Fruit fly (Drosophila melanogaster) whole organism, adult: ENCODE measurements around the gene Miga.

ENCODE experiments used
- CG11617 ChIP-seq: fragments of 200-800 bp; sonication (Bioruptor generic); optimal IDR thresholded peaks from 2 replicates; lab custom pipeline; 2017; ENCODE audit warnings: mild to moderate bottlenecking, missing biosample characterization, missing genetic modification reagents, missing genetic modification characterization
- CG12768 ChIP-seq: fragments of 200-800 bp; sonication (Bioruptor generic); optimal IDR thresholded peaks from 2 replicates; lab custom pipeline; 2017; ENCODE audit warnings: missing biosample characterization, missing genetic modification characterization, mild to moderate bottlenecking, moderate library complexity, missing genetic modification reagents
- CG14711 ChIP-seq: fragments of 200-800 bp; sonication (Bioruptor generic); optimal IDR thresholded peaks from 2 replicates; lab custom pipeline; 2018; ENCODE audit warnings: missing biosample characterization, mild to moderate bottlenecking, missing genetic modification characterization, moderate library complexity
- CG1620 ChIP-seq: fragments of 200-800 bp; sonication (Bioruptor generic); optimal IDR thresholded peaks from 2 replicates; lab custom pipeline; 2016; ENCODE audit warnings: missing biosample characterization, missing genetic modification characterization
- CG33017 ChIP-seq: fragments of 200-800 bp; sonication (Bioruptor generic); optimal IDR thresholded peaks from 2 replicates; lab custom pipeline; 2018; ENCODE audit warnings: missing biosample characterization, mild to moderate bottlenecking, missing genetic modification characterization, moderate library complexity
- CG5204 ChIP-seq: fragments of 200-800 bp; sonication (Bioruptor generic); optimal IDR thresholded peaks from 2 replicates; lab custom pipeline; 2016; ENCODE audit warnings: missing biosample characterization, missing genetic modification characterization
- CG7045 ChIP-seq: fragments of 200-800 bp; sonication (Bioruptor generic); optimal IDR thresholded peaks from 2 replicates; lab custom pipeline; 2017; ENCODE audit warnings: missing biosample characterization, mild to moderate bottlenecking, missing genetic modification characterization
- CG7101 ChIP-seq: fragments of 200-800 bp; sonication (Bioruptor generic); optimal IDR thresholded peaks from 2 replicates; lab custom pipeline; 2018; ENCODE audit warnings: missing biosample characterization, mild to moderate bottlenecking, missing genetic modification characterization, moderate library complexity
- Clk ChIP-seq: fragments of 200-800 bp; sonication (Bioruptor generic); optimal IDR thresholded peaks from 2 replicates; lab custom pipeline; 2017; ENCODE audit warnings: missing biosample characterization, missing genetic modification characterization
- Crg-1 ChIP-seq: fragments of 200-800 bp; sonication (Bioruptor generic); optimal IDR thresholded peaks from 2 replicates; lab custom pipeline; 2016; ENCODE audit warnings: missing biosample characterization, missing genetic modification characterization
- Hr96 ChIP-seq: fragments of 200-800 bp; sonication (Bioruptor generic); optimal IDR thresholded peaks from 2 replicates; lab custom pipeline; 2016; ENCODE audit warnings: missing biosample characterization, missing genetic modification characterization
- Mnt ChIP-seq: fragments of 200-800 bp; sonication (Bioruptor generic); optimal IDR thresholded peaks from 2 replicates; lab custom pipeline; 2016; ENCODE audit warnings: missing biosample characterization, mild to moderate bottlenecking, missing genetic modification characterization
- bab1 ChIP-seq: fragments of 200-800 bp; sonication (Bioruptor generic); optimal IDR thresholded peaks from 3 replicates; lab custom pipeline; 2019; ENCODE audit warnings: missing biosample characterization, mild to moderate bottlenecking, missing genetic modification characterization, moderate library complexity
- cic ChIP-seq: fragments of 200-800 bp; sonication (Bioruptor generic); optimal IDR thresholded peaks from 2 replicates; lab custom pipeline; 2017; ENCODE audit warnings: missing biosample characterization, mild to moderate bottlenecking, missing genetic modification characterization, moderate library complexity
- cnc ChIP-seq, 2 experiments: fragments of >200 bp; optimal IDR thresholded peaks; 2 replicates each; lab custom pipeline; 2017
- kay ChIP-seq: fragments of 200-800 bp; sonication (Bioruptor generic); peaks from one replicate; lab custom pipeline; 2016; ENCODE audit warnings: missing biosample characterization, missing genetic modification characterization, borderline replicate concordance
- ovo ChIP-seq: fragments of 200-800 bp; sonication (Bioruptor generic); optimal IDR thresholded peaks from 2 replicates; lab custom pipeline; 2016; ENCODE audit warnings: missing biosample characterization, missing genetic modification characterization
- pad ChIP-seq: fragments of 200-800 bp; sonication (Bioruptor generic); optimal IDR thresholded peaks from 3 replicates; lab custom pipeline; 2017; ENCODE audit warnings: missing biosample characterization, missing genetic modification characterization, mild to moderate bottlenecking, moderate library complexity, missing genetic modification reagents
- tj ChIP-seq: fragments of 200-800 bp; sonication (Bioruptor generic); optimal IDR thresholded peaks from 3 replicates; lab custom pipeline; 2017; ENCODE audit warnings: missing biosample characterization, mild to moderate bottlenecking, missing genetic modification characterization, moderate library complexity
- toe ChIP-seq: fragments of 200-800 bp; sonication (Bioruptor generic); optimal IDR thresholded peaks from 2 replicates; lab custom pipeline; 2016; ENCODE audit warnings: missing biosample characterization, missing genetic modification characterization

Gene Miga

dm6 chrX:8433709-8434108 is 3.9 kb downstream of the Miga start, which contains the start of gene CG32712:
TSS of gene CG32712 (minus strand) at chrX:8433809.
- TF ChIP-seq CG14711 (tag; lab: Kevin White, UChicago) (no peak), CG1620 (GFP tag; lab: Kevin White, UChicago) (no peak), Crg-1 (GFP tag; lab: Kevin White, UChicago) (no peak), CG5204 (GFP tag; lab: Kevin White, UChicago) (no peak), CG12768 (GFP tag; lab: Kevin White, UChicago) (no peak), CG7045 (GFP tag; lab: Kevin White, UChicago) (no peak), Clk (GFP tag; lab: Kevin White, UChicago) (no peak)

- TF ChIP-seq CG33017 (tag; lab: Kevin White, UChicago) (no peak), Crg-1 (GFP tag; lab: Kevin White, UChicago) (no peak), bab1 (GFP tag; lab: Kevin White, UChicago) (no peak), CG12768 (GFP tag; lab: Kevin White, UChicago) (no peak), kay (peak; percentile 81), Clk (GFP tag; lab: Kevin White, UChicago) (no peak), pad (GFP tag; lab: Kevin White, UChicago) (no peak), cic (no peak)
Measured at dm6 chrX:8422643-8423042, 15.0 kb downstream of the Miga start.

- TF ChIP-seq tj (GFP tag; lab: Kevin White, UChicago) (no peak), ovo (peak; percentile 75), bab1 (GFP tag; lab: Kevin White, UChicago) (no peak), CG7045 (GFP tag; lab: Kevin White, UChicago) (no peak)
Measured at dm6 chrX:8421449-8421795, 16.2 kb downstream of the Miga start.

- TF ChIP-seq kay, result peak; percentile 88
- no peak for TF ChIP-seq CG7045 (GFP tag; lab: Kevin White, UChicago)
- peak; percentile 88 for TF ChIP-seq bab1 (GFP tag; lab: Kevin White, UChicago)
- TF ChIP-seq CG14711 (tag; lab: Kevin White, UChicago), result no peak
- no peak for TF ChIP-seq Hr96 (GFP tag; lab: Kevin White, UChicago)
- peak; percentile 24 for TF ChIP-seq cic
- peak; percentile 64 for TF ChIP-seq CG12768 (GFP tag; lab: Kevin White, UChicago)
- TF ChIP-seq CG7101 (tag; lab: Kevin White, UChicago), result peak; percentile 59
- peak; percentile 14 for TF ChIP-seq CG33017 (tag; lab: Kevin White, UChicago)
- no peak for TF ChIP-seq Clk (GFP tag; lab: Kevin White, UChicago)
- TF ChIP-seq Mnt (GFP tag; lab: Kevin White, UChicago), result peak; percentile 79
- TF ChIP-seq pad (GFP tag; lab: Kevin White, UChicago), result peak; percentile 85
- no peak for TF ChIP-seq cnc (optimal IDR thresholded peaks at IDR 0.05; lab: Kevin White, UChicago)
- no peak for TF ChIP-seq CG1620 (GFP tag; lab: Kevin White, UChicago)
- TF ChIP-seq CG5204 (GFP tag; lab: Kevin White, UChicago), result no peak
- TF ChIP-seq ovo, result no peak
- peak; percentile 50 for TF ChIP-seq CG11617 (GFP tag; lab: Kevin White, UChicago)
- TF ChIP-seq Crg-1 (GFP tag; lab: Kevin White, UChicago), result no peak
- no peak for TF ChIP-seq toe (GFP tag; lab: Kevin White, UChicago)
- TF ChIP-seq tj (GFP tag; lab: Kevin White, UChicago), result peak; percentile 75
Measured at dm6 chrX:8420772-8421448, 16.7 kb downstream of the Miga start.

- TF ChIP-seq CG1620 (GFP tag; lab: Kevin White, UChicago) (no peak), ovo (peak; percentile 13)
Measured at dm6 chrX:8419534-8419933, 18.1 kb downstream of the Miga start.

dm6 chrX:8416956-8417355 is 20.7 kb downstream of the Miga start:
- TF ChIP-seq CG1620 (GFP tag; lab: Kevin White, UChicago) (peak; percentile 2), toe (GFP tag; lab: Kevin White, UChicago) (no peak)

- TF ChIP-seq bab1 (GFP tag; lab: Kevin White, UChicago) (no peak), pad (GFP tag; lab: Kevin White, UChicago) (peak; percentile 68), cnc (optimal IDR thresholded peaks at IDR 0.05; lab: Kevin White, UChicago) (no peak), Mnt (GFP tag; lab: Kevin White, UChicago) (no peak), CG1620 (GFP tag; lab: Kevin White, UChicago) (no peak), CG5204 (GFP tag; lab: Kevin White, UChicago) (no peak), CG11617 (GFP tag; lab: Kevin White, UChicago) (no peak), CG12768 (GFP tag; lab: Kevin White, UChicago) (no peak), kay (no peak), Crg-1 (GFP tag; lab: Kevin White, UChicago) (no peak), CG7101 (tag; lab: Kevin White, UChicago) (no peak), ovo (peak; percentile 20), CG7045 (GFP tag; lab: Kevin White, UChicago) (no peak), toe (GFP tag; lab: Kevin White, UChicago) (no peak), Hr96 (GFP tag; lab: Kevin White, UChicago) (no peak)
Measured at dm6 chrX:8416209-8416608, 21.4 kb downstream of the Miga start.
